Worm (Caenorhabditis elegans): Measurements from ENCODE around the gene bath-41.

bath-41 gene

ce11 chrIII:6722208-6722679 lies at the start of gene bath-41, which contains the start of gene F37A4.2:
Gene bath-41 (minus strand): TSS chrIII:6722258.
Gene F37A4.2 (plus strand): TSS chrIII:6722454.
- no peak for TF ChIP-seq sma-9 (GFP tag; optimal IDR thresholded peaks at IDR 0.05)
- TF ChIP-seq sma-9 (tag; optimal IDR thresholded peaks at IDR 0.05): no peak
- TF ChIP-seq gmeb-1 (tag; optimal IDR thresholded peaks at IDR 0.05): peak; percentile 29

DNA sequence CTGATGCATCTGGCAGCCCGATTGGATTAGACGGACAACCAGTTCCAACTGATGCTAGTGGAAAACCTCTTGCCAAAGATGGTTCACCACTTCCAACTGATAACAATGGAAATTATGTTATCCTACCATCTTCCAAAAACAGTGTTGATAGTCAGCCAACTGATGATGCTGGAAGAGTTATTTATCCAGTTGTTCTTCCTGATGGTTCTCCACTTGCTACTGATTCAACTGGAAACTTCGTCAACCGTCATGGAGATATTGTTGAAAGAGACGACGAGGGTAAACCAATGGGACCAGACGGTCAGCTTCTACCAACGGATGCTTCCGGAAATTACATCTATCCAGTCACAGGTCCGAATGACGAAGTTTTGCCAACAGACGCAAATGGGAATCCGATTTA lies 34.7 kb upstream of the bath-41 start:
- TF ChIP-seq C34F6.9 (tag; optimal IDR thresholded peaks at IDR 0.05) (no peak), nhr-12 (tag; optimal IDR thresholded peaks at IDR 0.05) (no peak), ama-1 (optimal IDR thresholded peaks at IDR 0.05) (no peak), aly-2 (tag; optimal IDR thresholded peaks at IDR 0.05) (no peak), peb-1 (tag; optimal IDR thresholded peaks at IDR 0.05) (no peak), unc-39 (tag; optimal IDR thresholded peaks at IDR 0.05) (no peak), alr-1 (tag; optimal IDR thresholded peaks at IDR 0.05) (no peak), skn-1 (tag; optimal IDR thresholded peaks at IDR 0.05) (no peak), F13H6.1 (tag; optimal IDR thresholded peaks at IDR 0.05) (no peak), crh-2 (tag; optimal IDR thresholded peaks at IDR 0.05) (no peak)

ce11 chrIII:6752612-6753011 lies 30.6 kb upstream of the bath-41 start:
- TF ChIP-seq dmd-4 (tag; optimal IDR thresholded peaks at IDR 0.05) (no peak), skn-1 (tag; optimal IDR thresholded peaks at IDR 0.05) (no peak)

ce11 chrIII:6746668-6747067 lies 24.6 kb upstream of the bath-41 start:
- TF ChIP-seq alr-1 (tag; optimal IDR thresholded peaks at IDR 0.05) (no peak), snpc-4 (tag; optimal IDR thresholded peaks at IDR 0.05) (no peak), nhr-12 (tag; optimal IDR thresholded peaks at IDR 0.05) (no peak), C34F6.9 (tag; optimal IDR thresholded peaks at IDR 0.05) (no peak), egl-27 (tag; optimal IDR thresholded peaks at IDR 0.05) (no peak), elt-1 (tag; optimal IDR thresholded peaks at IDR 0.05) (no peak), zag-1 (tag; optimal IDR thresholded peaks at IDR 0.05) (no peak), nhr-25 (tag; optimal IDR thresholded peaks at IDR 0.05) (no peak), nhr-77 (tag; optimal IDR thresholded peaks at IDR 0.05) (no peak), ztf-4 (tag; optimal IDR thresholded peaks at IDR 0.05) (no peak), lin-39 (tag; optimal IDR thresholded peaks at IDR 0.05) (no peak)

DNA sequence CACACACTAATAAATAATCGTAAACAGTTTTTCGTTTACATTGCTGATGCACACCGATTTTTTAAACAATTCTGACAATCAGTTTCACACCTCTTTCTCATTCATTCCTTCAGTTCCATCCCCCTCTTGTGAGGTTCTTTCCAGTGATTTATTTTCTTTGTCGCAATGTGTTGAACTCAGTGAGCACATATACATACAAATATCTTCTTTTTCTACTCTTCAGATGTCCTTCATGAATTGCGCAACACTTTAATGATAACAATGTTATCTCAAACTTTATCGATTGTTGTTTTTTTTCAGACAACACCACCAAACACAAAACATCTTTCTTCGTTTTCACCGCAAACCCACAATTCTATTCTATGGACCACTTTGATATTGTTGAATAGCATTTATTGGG lies 23.9 kb upstream of the bath-41 start, which contains the start of gene dig-1:
Gene dig-1, plus strand, starts transcription at position 301 of the 400 bp plus-strand sequence.
- TF ChIP-seq unc-55 (GFP tag; optimal IDR thresholded peaks at IDR 0.05) (no peak), elt-1 (tag; optimal IDR thresholded peaks at IDR 0.05) (no peak), nhr-6 (tag; optimal IDR thresholded peaks at IDR 0.05) (no peak), alr-1 (tag; optimal IDR thresholded peaks at IDR 0.05) (no peak), Y55F3AM.14 (GFP tag; optimal IDR thresholded peaks at IDR 0.05) (no peak), nhr-10 (tag; optimal IDR thresholded peaks at IDR 0.05) (no peak), C34F6.9 (tag; optimal IDR thresholded peaks at IDR 0.05) (no peak), peb-1 (tag; optimal IDR thresholded peaks at IDR 0.05) (no peak)

DNA sequence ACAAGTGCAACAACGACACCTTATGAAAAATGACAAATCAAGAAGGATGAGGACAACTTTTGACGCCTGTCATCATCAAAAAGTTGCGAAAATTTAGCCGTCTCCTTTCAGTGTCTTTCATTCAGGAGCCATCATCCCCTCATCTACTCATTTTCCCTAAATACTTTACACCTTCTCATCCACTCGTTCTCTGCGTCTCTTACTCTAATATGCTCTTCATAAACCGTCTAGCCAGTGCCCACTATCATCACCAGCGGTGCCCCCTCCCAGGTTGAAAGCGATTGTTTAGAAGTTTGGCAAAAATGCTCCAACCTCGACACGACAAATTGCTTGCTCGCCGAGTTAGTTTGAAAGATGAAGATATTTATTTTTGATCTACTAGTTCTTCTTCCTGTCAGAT lies 20.5 kb upstream of the bath-41 start:
- TF ChIP-seq nhr-129 (tag; optimal IDR thresholded peaks at IDR 0.05) (peak; percentile 40), F13H6.1 (tag; optimal IDR thresholded peaks at IDR 0.05) (peak; percentile 44), snpc-4 (tag; optimal IDR thresholded peaks at IDR 0.05) (no peak)

DNA sequence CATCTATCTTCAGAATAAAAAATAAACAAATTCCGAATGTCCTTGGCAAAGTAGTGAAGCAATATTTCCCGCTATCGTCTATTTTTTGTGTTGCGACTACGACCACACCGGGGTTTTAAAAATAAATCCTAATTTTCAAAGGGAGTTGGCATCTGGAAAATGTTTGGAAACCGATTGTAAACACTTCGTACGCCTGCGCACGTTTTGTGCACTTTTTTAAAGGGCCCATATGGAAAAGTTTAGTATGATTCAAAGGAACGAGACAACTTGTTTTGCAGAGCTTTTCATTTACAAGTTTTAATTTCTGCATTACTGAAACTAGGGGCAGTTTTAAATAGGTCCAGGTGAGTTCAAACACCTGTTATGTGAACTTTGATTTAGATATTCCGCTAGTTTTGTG lies 18.0 kb upstream of the bath-41 start:
- TF ChIP-seq ama-1 (optimal IDR thresholded peaks at IDR 0.05): no peak

ce11 chrIII:6736971-6737370 lies 14.9 kb upstream of the bath-41 start, which contains the start of gene K07E12.2:
Gene K07E12.2 (plus strand): TSS chrIII:6737271.
- TF ChIP-seq snpc-4 (tag; optimal IDR thresholded peaks at IDR 0.05) (no peak), nhr-129 (tag; optimal IDR thresholded peaks at IDR 0.05) (no peak), nhr-6 (tag; optimal IDR thresholded peaks at IDR 0.05) (no peak), nhr-237 (tag; optimal IDR thresholded peaks at IDR 0.05) (no peak), aly-2 (tag; optimal IDR thresholded peaks at IDR 0.05) (no peak), sma-3 (GFP tag; optimal IDR thresholded peaks at IDR 0.05) (no peak), lsy-2 (tag; optimal IDR thresholded peaks at IDR 0.05) (no peak), ZK546.5 (tag; optimal IDR thresholded peaks at IDR 0.05) (no peak), unc-62 (GFP tag; optimal IDR thresholded peaks at IDR 0.05) (no peak)
